Fruit fly (Drosophila melanogaster) S2 (cell line): Measurements from ENCODE around the gene NFAT.

Source experiments
- CG8478 ChIP-seq: fragments of >200 bp; optimal IDR thresholded peaks from 2 replicates; lab custom pipeline; 2018
- CTCF ChIP-seq, 2 experiments: fragments of >200 bp; optimal IDR thresholded peaks; 2 replicates each; lab custom pipeline; 2018

DNA sequence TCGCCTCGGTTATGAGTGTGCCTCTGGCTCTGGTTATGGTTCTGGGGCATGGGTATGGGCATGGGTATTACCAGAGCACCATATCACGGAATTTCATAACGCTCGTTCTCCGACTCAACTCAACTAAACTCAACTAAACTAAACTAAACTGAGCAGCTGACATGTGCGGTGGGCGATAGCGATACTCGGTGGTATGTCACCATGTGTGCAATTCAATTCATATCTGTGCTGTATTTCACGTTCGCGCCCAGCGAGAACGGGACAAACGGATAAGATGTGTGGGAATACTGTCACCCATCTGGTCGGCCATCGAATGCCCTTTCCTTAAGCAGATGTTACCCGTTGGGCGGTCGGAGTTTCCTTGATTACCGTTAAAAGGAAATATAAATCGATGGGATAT is 55.7 kb downstream of the NFAT start, which contains the start of gene CG12177:
- TF ChIP-seq CTCF (optimal IDR thresholded peaks at IDR 0.05; lab: Kevin White, UChicago) (no peak), CG8478 (lab: Kevin White, UChicago) (no peak)
